Worm (Caenorhabditis elegans) whole organism, early embryonic: ENCODE measurements around the gene T08D10.3.
"Not testable (repeated sequence)": the region's sequence is repeated elsewhere in the genome, so short reads cannot be mapped to it uniquely, and the experiment has no call there.

Experiments used
- B0310.2 ChIP-seq: sonication (generic microtip); optimal IDR thresholded peaks from 2 replicates; lab custom pipeline; 2016; ENCODE audit warnings: mild to moderate bottlenecking, missing genetic modification characterization, missing compliant biosample characterization
- F13C5.2 ChIP-seq: sonication (generic microtip); optimal IDR thresholded peaks from 2 replicates; lab custom pipeline; 2017; ENCODE audit warnings: mild to moderate bottlenecking, missing genetic modification characterization, inconsistent platforms, missing compliant biosample characterization
- aly-1 ChIP-seq: sonication (generic microtip); optimal IDR thresholded peaks from 2 replicates; lab custom pipeline; 2016; ENCODE audit warnings: missing genetic modification characterization, missing compliant biosample characterization
- ama-1 ChIP-seq: fragments of 150-350 bp; optimal IDR thresholded peaks from 2 replicates; lab custom pipeline; 2014
- ceh-13 ChIP-seq: fragments of 200-800 bp; sonication (Bioruptor generic); optimal IDR thresholded peaks from 2 replicates; lab custom pipeline; 2018; ENCODE audit warnings: mild to moderate bottlenecking, missing genetic modification characterization, missing compliant biosample characterization
- ceh-36 ChIP-seq: sonication (generic microtip); optimal IDR thresholded peaks from 2 replicates; lab custom pipeline; 2016; ENCODE audit warnings: missing genetic modification characterization, inconsistent platforms, missing compliant biosample characterization
- ets-7 ChIP-seq: sonication (generic microtip); optimal IDR thresholded peaks from 2 replicates; lab custom pipeline; 2016; ENCODE audit warnings: missing genotype, missing genetic modification characterization, missing compliant biosample characterization
- flt-1 ChIP-seq: fragments of 200-800 bp; sonication (Bioruptor generic); IDR thresholded peaks from 2 replicates; pipeline ENCODE4 v1.3.6; 2022; ENCODE audit warnings: missing genetic modification characterization, missing compliant biosample characterization
- hmbx-1 ChIP-seq: sonication (generic microtip); optimal IDR thresholded peaks from 2 replicates; lab custom pipeline; 2016; ENCODE audit warnings: mild to moderate bottlenecking, missing genetic modification characterization, missing compliant biosample characterization
- hmg-4 ChIP-seq: fragments of 200-800 bp; sonication (Bioruptor generic); optimal IDR thresholded peaks from 2 replicates; lab custom pipeline; 2018; ENCODE audit warnings: mild to moderate bottlenecking, missing genetic modification characterization, missing compliant biosample characterization
- hnd-1 ChIP-seq: sonication (generic microtip); optimal IDR thresholded peaks from 2 replicates; lab custom pipeline; 2016; ENCODE audit warnings: missing genetic modification characterization, missing compliant biosample characterization
- pes-1 ChIP-seq: fragments of 200-800 bp; sonication (Bioruptor generic); IDR thresholded peaks from 2 replicates; pipeline ENCODE4 v1.3.6; 2022; ENCODE audit warnings: missing genetic modification reagents, missing genetic modification characterization, missing compliant biosample characterization
- scrt-1 ChIP-seq: fragments of 200-800 bp; sonication (Bioruptor generic); IDR thresholded peaks from 2 replicates; pipeline ENCODE4 v1.3.6; 2022; ENCODE audit warnings: missing genetic modification characterization, missing compliant biosample characterization
- sea-1 ChIP-seq: fragments of 200-800 bp; sonication (Bioruptor generic); conservative IDR thresholded peaks from 2 replicates; pipeline ENCODE4 v1.3.6; 2022; ENCODE audit warnings: missing genetic modification characterization, missing compliant biosample characterization
- tbx-11 ChIP-seq: fragments of 200-800 bp; sonication (Bioruptor generic); IDR thresholded peaks from 2 replicates; pipeline ENCODE4 v1.3.6; 2022; ENCODE audit warnings: missing genetic modification characterization, missing compliant biosample characterization
- tbx-37 ChIP-seq: fragments of 200-800 bp; sonication (Bioruptor generic); conservative IDR thresholded peaks from 2 replicates; pipeline ENCODE4 v1.3.6; 2022; ENCODE audit warnings: missing genetic modification reagents, missing genetic modification characterization, missing compliant biosample characterization
- tra-4 ChIP-seq: sonication (generic microtip); optimal IDR thresholded peaks from 2 replicates; lab custom pipeline; 2017; ENCODE audit warnings: missing genetic modification characterization, missing compliant biosample characterization

T08D10.3 gene

ce11 chrX:11953229-11953628 is 2.0 kb upstream of the T08D10.3 start, which contains the start of gene T08D10.4:
Gene T08D10.4, minus strand, starts transcription at chrX:11953329.
- TF ChIP-seq ets-7 (tag; lab: Kevin White, UChicago) (no peak), flt-1 (GFP tag; lab: Robert Waterston, UW) (no peak), ama-1 (lab: Kevin White, UChicago) (no peak), hmbx-1 (no peak), tbx-11 (GFP tag; lab: Robert Waterston, UW) (no peak), F13C5.2 (no peak), tbx-37 (no peak), ceh-13 (no peak), scrt-1 (GFP tag; lab: Robert Waterston, UW) (no peak), pes-1 (GFP tag; lab: Robert Waterston, UW) (no peak), sea-1 (GFP tag; lab: Robert Waterston, UW) (no peak), tra-4 (tag; lab: Kevin White, UChicago) (no peak), hnd-1 (no peak), B0310.2 (tag; lab: Kevin White, UChicago) (no peak), aly-1 (tag; lab: Kevin White, UChicago) (no peak), hmg-4 (GFP tag; lab: Kevin White, UChicago) (no peak), ceh-36 (tag; lab: Kevin White, UChicago) (no peak)

DNA sequence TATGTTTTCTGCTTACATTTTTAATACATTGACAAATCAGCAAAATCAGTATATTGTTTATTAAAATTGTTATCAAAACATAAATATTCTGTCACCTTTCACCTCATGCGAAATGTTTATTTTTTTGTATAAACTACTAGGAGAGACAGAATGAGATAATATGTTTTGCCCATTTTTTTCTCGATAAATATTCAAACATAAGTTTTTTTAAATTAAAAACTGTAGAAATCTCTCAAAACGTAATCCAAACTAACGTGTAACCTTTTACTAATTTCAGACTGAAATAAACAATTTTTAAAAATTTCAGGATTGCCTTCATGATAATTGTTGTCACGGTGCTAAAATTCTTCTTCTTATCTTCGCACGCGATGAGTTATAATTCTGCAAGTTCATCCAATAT is 2.0 kb downstream of the T08D10.3 start, which contains the start of gene T08D10.5:
T08D10.5 (plus strand) TSS at position 301 of the 400 bp plus-strand sequence.
- TF ChIP-seq hmbx-1 (no peak), sea-1 (GFP tag; lab: Robert Waterston, UW) (no peak), ets-7 (tag; lab: Kevin White, UChicago) (no peak), ama-1 (lab: Kevin White, UChicago) (no peak), B0310.2 (tag; lab: Kevin White, UChicago) (no peak), scrt-1 (GFP tag; lab: Robert Waterston, UW) (no peak), ceh-36 (tag; lab: Kevin White, UChicago) (no peak), tra-4 (tag; lab: Kevin White, UChicago) (no peak), aly-1 (tag; lab: Kevin White, UChicago) (no peak), F13C5.2 (no peak), pes-1 (GFP tag; lab: Robert Waterston, UW) (no peak), ceh-13 (no peak), flt-1 (GFP tag; lab: Robert Waterston, UW) (no peak), tbx-37 (no peak)

DNA sequence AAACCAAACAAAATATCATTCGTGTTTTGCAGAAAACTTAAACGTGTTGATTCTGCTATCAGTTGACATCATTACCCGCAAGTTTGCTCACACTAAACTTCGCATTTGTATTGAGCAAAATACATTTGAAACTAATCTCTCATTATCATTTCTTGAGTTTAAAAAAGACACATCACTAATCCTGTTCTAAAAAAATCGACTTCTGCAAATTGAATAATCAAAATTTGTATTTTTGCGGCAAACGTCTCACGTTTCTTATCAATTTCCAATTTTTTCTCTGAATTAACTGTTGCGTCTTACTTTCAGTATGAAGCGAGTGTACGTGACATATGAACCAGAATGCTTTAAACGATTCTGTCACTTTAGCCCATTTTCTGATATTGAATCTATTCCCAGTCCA is 4.6 kb downstream of the T08D10.3 start, which contains the start of gene C49F5.8:
C49F5.8 (plus strand) TSS at position 301 of the 400 bp plus-strand sequence.
- TF ChIP-seq B0310.2 (tag; lab: Kevin White, UChicago) = no peak
- TF ChIP-seq ceh-13 = no peak
- no peak for TF ChIP-seq sea-1 (GFP tag; lab: Robert Waterston, UW)
- TF ChIP-seq scrt-1 (GFP tag; lab: Robert Waterston, UW) = no peak
- TF ChIP-seq tra-4 (tag; lab: Kevin White, UChicago) = no peak
- no peak for TF ChIP-seq hmg-4 (GFP tag; lab: Kevin White, UChicago)
- no peak for TF ChIP-seq pes-1 (GFP tag; lab: Robert Waterston, UW)
- no peak for TF ChIP-seq aly-1 (tag; lab: Kevin White, UChicago)
- no peak for TF ChIP-seq hmbx-1
- no peak for TF ChIP-seq tbx-37
- TF ChIP-seq flt-1 (GFP tag; lab: Robert Waterston, UW) = no peak
- no peak for TF ChIP-seq ets-7 (tag; lab: Kevin White, UChicago)
- TF ChIP-seq hnd-1 = no peak
- TF ChIP-seq ama-1 (lab: Kevin White, UChicago) = no peak
- TF ChIP-seq F13C5.2 = no peak
- no peak for TF ChIP-seq tbx-11 (GFP tag; lab: Robert Waterston, UW)

- not testable (repeated sequence) for TF ChIP-seq flt-1 (GFP tag; lab: Robert Waterston, UW); hmg-4 (GFP tag; lab: Kevin White, UChicago); B0310.2 (tag; lab: Kevin White, UChicago)
Observed at ce11 chrX:11961103-11961502, 5.9 kb downstream of the T08D10.3 start, which contains the start of gene C49F5.13. Gene C49F5.13, plus strand, starts transcription at chrX:11961403.

DNA sequence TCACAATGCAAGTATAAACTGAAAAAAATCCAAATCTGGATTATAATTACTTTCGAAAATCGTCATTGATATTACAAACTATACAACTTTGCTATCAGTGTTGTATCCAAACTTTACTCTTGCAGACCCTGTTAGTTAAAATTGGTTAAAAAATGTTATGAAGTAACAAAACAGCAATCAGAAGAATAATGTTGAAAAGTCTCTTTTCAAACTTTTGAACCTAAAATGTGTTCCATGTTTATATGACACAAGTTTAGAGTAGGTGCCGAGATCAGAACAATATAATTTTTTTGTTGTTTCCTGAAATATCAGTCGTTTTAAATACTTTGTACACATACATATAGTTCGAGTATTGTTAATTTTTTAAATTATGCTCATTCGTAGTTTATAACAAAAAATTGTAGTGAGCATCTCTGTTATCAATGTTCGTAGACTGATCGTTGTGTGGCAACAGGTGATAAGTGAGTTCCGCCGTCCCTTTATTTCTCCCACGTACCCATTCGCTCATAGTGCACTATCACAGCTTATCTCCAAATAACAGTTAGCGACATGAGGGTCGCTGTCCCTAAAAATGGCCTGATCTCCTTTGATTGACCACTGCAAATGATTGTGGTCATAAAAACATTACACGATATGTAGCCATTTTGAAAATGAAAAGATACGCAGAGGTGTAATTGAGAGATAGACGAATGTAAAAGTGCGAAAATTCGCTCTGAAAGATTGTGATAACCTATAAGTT is 7.0 kb downstream of the T08D10.3 start:
- TF ChIP-seq hmbx-1 (no peak), ceh-13 (no peak), tbx-11 (GFP tag; lab: Robert Waterston, UW) (no peak), ama-1 (lab: Kevin White, UChicago) (no peak), pes-1 (GFP tag; lab: Robert Waterston, UW) (no peak), aly-1 (tag; lab: Kevin White, UChicago) (no peak), hnd-1 (no peak)

ce11 chrX:11963659-11964058 is 8.4 kb downstream of the T08D10.3 start:
- no peak for TF ChIP-seq aly-1 (tag; lab: Kevin White, UChicago)
- TF ChIP-seq hnd-1 = no peak
- no peak for TF ChIP-seq ceh-13
- no peak for TF ChIP-seq hmbx-1
- TF ChIP-seq tbx-11 (GFP tag; lab: Robert Waterston, UW) = no peak
- TF ChIP-seq tra-4 (tag; lab: Kevin White, UChicago) = no peak
- no peak for TF ChIP-seq flt-1 (GFP tag; lab: Robert Waterston, UW)
- no peak for TF ChIP-seq hmg-4 (GFP tag; lab: Kevin White, UChicago)
- no peak for TF ChIP-seq ets-7 (tag; lab: Kevin White, UChicago)
- no peak for TF ChIP-seq ama-1 (lab: Kevin White, UChicago)
- no peak for TF ChIP-seq F13C5.2
- no peak for TF ChIP-seq ceh-36 (tag; lab: Kevin White, UChicago)
- TF ChIP-seq sea-1 (GFP tag; lab: Robert Waterston, UW) = no peak
- no peak for TF ChIP-seq pes-1 (GFP tag; lab: Robert Waterston, UW)
- TF ChIP-seq B0310.2 (tag; lab: Kevin White, UChicago) = no peak

DNA sequence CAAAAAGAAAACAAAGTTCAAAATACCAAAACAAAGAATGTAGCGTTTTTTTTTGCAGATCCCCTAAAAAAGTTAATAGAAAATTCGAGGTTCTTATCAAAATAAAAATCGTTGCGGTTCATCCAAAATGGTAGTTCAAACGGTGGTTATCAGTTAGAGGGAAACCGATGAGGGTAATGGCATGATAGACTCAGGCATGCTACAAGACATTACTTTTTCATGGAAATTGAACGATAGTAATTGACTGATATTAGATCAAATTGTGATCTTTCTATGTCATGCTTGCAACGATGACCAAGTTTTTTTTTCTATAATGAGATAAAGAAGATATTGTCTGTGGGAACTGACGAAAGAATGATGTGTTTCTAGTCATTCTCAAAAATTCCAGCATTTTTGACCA is 9.3 kb downstream of the T08D10.3 start:
- no peak for TF ChIP-seq pes-1 (GFP tag; lab: Robert Waterston, UW)
